Worm (Caenorhabditis elegans): ENCODE measurements around the gene vti-1.

- TF ChIP-seq cog-1 (tag; optimal IDR thresholded peaks at IDR 0.05) (no peak), ztf-23 (GFP tag; IDR thresholded peaks at IDR 0.05) (no peak), med-1 (GFP tag; optimal IDR thresholded peaks at IDR 0.05; ENCODE audit: insufficient read depth) (no peak), ztf-29 (GFP tag; IDR thresholded peaks at IDR 0.05) (no peak), ref-1 (GFP tag; conservative IDR thresholded peaks at IDR 0.05) (no peak), flt-1 (GFP tag; IDR thresholded peaks at IDR 0.05) (no peak), klf-2 (GFP tag; conservative IDR thresholded peaks at IDR 0.05) (no peak)
Measured at ce11 chrIV:14792602-14793232, 26.3 kb upstream of the vti-1 start, which contains the start of gene gdi-1.

Measured in whole organism, midembryonic.